Fruit fly (Drosophila melanogaster): ENCODE measurements around the gene LysP.

- TF ChIP-seq Gug (GFP tag; IDR thresholded peaks at IDR 0.05) (no peak), CG31627 (GFP tag; optimal IDR thresholded peaks at IDR 0.05) (no peak)
Measured at dm6 chr3L:1251712-1252111, 33.2 kb upstream of the LysP start, which contains the start of the genes CG9130 and CG9133.
